Worm (Caenorhabditis elegans) whole organism, L1 larva: Measurements from ENCODE around the gene H10E21.4.

Source experiments
- C04F5.9 ChIP-seq: sonication (generic microtip); optimal IDR thresholded peaks from 2 replicates; lab custom pipeline; 2016; ENCODE audit warnings: missing genetic modification characterization, missing compliant biosample characterization
- ama-1 ChIP-seq: fragments of 150-350 bp; optimal IDR thresholded peaks from 2 replicates; lab custom pipeline; 2014
- ceh-88 ChIP-seq: fragments of 200-800 bp; sonication (Bioruptor generic); IDR thresholded peaks from 2 replicates; pipeline ENCODE4 v1.3.6; 2022; ENCODE audit warnings: missing genetic modification characterization, missing compliant biosample characterization
- lin-35 ChIP-seq, 2 experiments: fragments of 150-350 bp; optimal IDR thresholded peaks; 2 replicates each; lab custom pipeline; 2014; ENCODE audit warnings: missing biosample characterization in 2 of 2, missing genetic modification characterization in 2 of 2, missing genetic modification reagents in 2 of 2
- lin-39 ChIP-seq: fragments of 150-350 bp; optimal IDR thresholded peaks from 2 replicates; lab custom pipeline; 2014; ENCODE audit warnings: missing biosample characterization, missing genetic modification reagents, missing genetic modification characterization
- nhr-237 ChIP-seq: fragments of 150-350 bp; optimal IDR thresholded peaks from 2 replicates; lab custom pipeline; 2014; ENCODE audit warnings: missing biosample characterization, missing genetic modification characterization
- pqm-1 ChIP-seq: sonication (generic microtip); optimal IDR thresholded peaks from 3 replicates; lab custom pipeline; 2017; ENCODE audit warnings: missing biosample characterization, missing genetic modification characterization
- snpc-4 ChIP-seq: fragments of 150-350 bp; optimal IDR thresholded peaks from 2 replicates; lab custom pipeline; 2014; ENCODE audit warnings: missing biosample characterization, missing genetic modification characterization
- zag-1 ChIP-seq: fragments of 150-350 bp; optimal IDR thresholded peaks from 2 replicates; lab custom pipeline; 2014; ENCODE audit warnings: missing biosample characterization, missing genetic modification characterization

ce11 chrIII:48329-48728, 28.9 kb upstream of the H10E21.4 start:
- no peak for TF ChIP-seq lin-39 (tag; lab: Kevin White, UChicago)
- no peak for TF ChIP-seq lin-35 (GFP tag; optimal IDR thresholded peaks at IDR 0.05; lab: Kevin White, UChicago)
- TF ChIP-seq snpc-4 (tag; lab: Kevin White, UChicago): no peak
- TF ChIP-seq C04F5.9: no peak
- TF ChIP-seq pqm-1 (tag; lab: Kevin White, UChicago): no peak
- TF ChIP-seq nhr-237 (tag; lab: Kevin White, UChicago): no peak
- TF ChIP-seq zag-1 (tag; lab: Kevin White, UChicago): no peak
- no peak for TF ChIP-seq ceh-88 (GFP tag; lab: Robert Waterston, UW)
- TF ChIP-seq ama-1 (lab: Kevin White, UChicago): no peak
